Worm (Caenorhabditis elegans) whole organism, dauer: ENCODE results near the gene kin-30.
"Not testable (repeated sequence)": the region's sequence is repeated elsewhere in the genome, so short reads cannot be mapped to it uniquely, and the experiment has no call there.

ENCODE experiments used
- unc-62 ChIP-seq: sonication (generic microtip); optimal IDR thresholded peaks from 2 replicates; lab custom pipeline; 2017; ENCODE audit warnings: missing biosample characterization, missing genetic modification reagents, missing genetic modification characterization

The kin-30 gene

ce11 chrV:15252082-15252481 lies 7.5 kb downstream of the kin-30 start, which contains the start of gene srbc-76:
Gene srbc-76, plus strand, starts transcription at chrV:15252382.
- TF ChIP-seq unc-62 (GFP tag; lab: Kevin White, UChicago), result no peak

ce11 chrV:15253529-15253928 lies 9.0 kb downstream of the kin-30 start, which contains the start of gene srbc-75:
Gene srbc-75, plus strand, starts transcription at chrV:15253829.
- TF ChIP-seq unc-62 (GFP tag; lab: Kevin White, UChicago), result no peak

ce11 chrV:15256669-15257068 lies 12.1 kb downstream of the kin-30 start, which contains the start of gene srsx-39:
Gene srsx-39, minus strand, starts transcription at chrV:15256769.
- not testable (repeated sequence) for TF ChIP-seq unc-62 (GFP tag; lab: Kevin White, UChicago)

ce11 chrV:15259049-15259448 lies 14.5 kb downstream of the kin-30 start, which contains the start of gene srsx-37:
Gene srsx-37, minus strand, starts transcription at chrV:15259149.
- TF ChIP-seq unc-62 (GFP tag; lab: Kevin White, UChicago), result no peak

- no peak for TF ChIP-seq unc-62 (GFP tag; lab: Kevin White, UChicago)
Observed at ce11 chrV:15259904-15260303, 15.3 kb downstream of the kin-30 start, which contains the start of gene M01B2.8. Gene M01B2.8, plus strand, starts transcription at chrV:15260204.

- not testable (repeated sequence) for TF ChIP-seq unc-62 (GFP tag; lab: Kevin White, UChicago)
Observed at ce11 chrV:15262336-15262735, 17.8 kb downstream of the kin-30 start, which contains the start of gene M01B2.10. Gene M01B2.10, minus strand, starts transcription at chrV:15262436.

- TF ChIP-seq unc-62 (GFP tag; lab: Kevin White, UChicago), result no peak
Observed at ce11 chrV:15264131-15264530, 19.6 kb downstream of the kin-30 start, which contains the start of gene M01B2.12. Gene M01B2.12, minus strand, starts transcription at chrV:15264231.

ce11 chrV:15265814-15266213 lies 21.3 kb downstream of the kin-30 start, which contains the start of gene M01B2.13:
Gene M01B2.13, minus strand, starts transcription at chrV:15265914.
- no peak for TF ChIP-seq unc-62 (GFP tag; lab: Kevin White, UChicago)

- no peak for TF ChIP-seq unc-62 (GFP tag; lab: Kevin White, UChicago)
Observed at ce11 chrV:15267405-15267804, 22.8 kb downstream of the kin-30 start, which contains the start of gene T10H4.13. Gene T10H4.13, minus strand, starts transcription at chrV:15267505.

- TF ChIP-seq unc-62 (GFP tag; lab: Kevin White, UChicago), result no peak
Observed at ce11 chrV:15268302-15268701, 23.7 kb downstream of the kin-30 start, which contains the start of gene srw-22. Gene srw-22, plus strand, starts transcription at chrV:15268602.

ce11 chrV:15272263-15272662 lies 27.7 kb downstream of the kin-30 start, which contains the start of gene T10H4.4:
Gene T10H4.4, minus strand, starts transcription at chrV:15272363.
- no peak for TF ChIP-seq unc-62 (GFP tag; lab: Kevin White, UChicago)

ce11 chrV:15274757-15275156 lies 30.2 kb downstream of the kin-30 start, which contains the start of gene srw-16:
Gene srw-16, minus strand, starts transcription at chrV:15274857.
- no peak for TF ChIP-seq unc-62 (GFP tag; lab: Kevin White, UChicago)

- no peak for TF ChIP-seq unc-62 (GFP tag; lab: Kevin White, UChicago)
Observed at ce11 chrV:15276915-15277314, 32.4 kb downstream of the kin-30 start, which contains the start of gene srw-17. Gene srw-17, minus strand, starts transcription at chrV:15277015.

ce11 chrV:15281279-15281949 lies 36.9 kb downstream of the kin-30 start, which contains the start of the genes srw-19 and srx-51:
Gene srw-19, minus strand, starts transcription at chrV:15281379.
Gene srx-51, plus strand, starts transcription at chrV:15281899.
- no peak for TF ChIP-seq unc-62 (GFP tag; lab: Kevin White, UChicago)

- TF ChIP-seq unc-62 (GFP tag; lab: Kevin White, UChicago), result no peak
Observed at ce11 chrV:15285984-15286383, 41.4 kb downstream of the kin-30 start.

- TF ChIP-seq unc-62 (GFP tag; lab: Kevin White, UChicago), result no peak
Observed at ce11 chrV:15287856-15288255, 43.3 kb downstream of the kin-30 start, which contains the start of gene cyp-34A1. Gene cyp-34A1, minus strand, starts transcription at chrV:15287956.
